Fruit fly (Drosophila melanogaster) whole organism, prepupa: Measurements from ENCODE around the gene CG32284.

Experiments
- CG11902 ChIP-seq: fragments of 200-800 bp; sonication (Bioruptor generic); optimal IDR thresholded peaks from 3 replicates; lab custom pipeline; 2016; ENCODE audit warnings: missing biosample characterization, missing genetic modification characterization
- CG3032 ChIP-seq: fragments of 200-800 bp; optimal IDR thresholded peaks from 2 replicates; lab custom pipeline; 2019; ENCODE audit warnings: missing biosample characterization, mild to moderate bottlenecking, missing genetic modification characterization, moderate library complexity
- CG32006 ChIP-seq: fragments of 200-800 bp; sonication (Bioruptor generic); optimal IDR thresholded peaks from 3 replicates; lab custom pipeline; 2017; ENCODE audit warnings: missing biosample characterization, mild to moderate bottlenecking, missing genetic modification characterization
- CG6163 ChIP-seq: fragments of 200-800 bp; sonication (Bioruptor generic); IDR thresholded peaks from 3 replicates; pipeline ENCODE4 v1.3.6; 2022; ENCODE audit warnings: missing biosample characterization, missing genetic modification characterization
- CG6854 ChIP-seq: fragments of 200-800 bp; sonication (Bioruptor generic); optimal IDR thresholded peaks from 2 replicates; lab custom pipeline; 2017; ENCODE audit warnings: missing biosample characterization, mild to moderate bottlenecking, missing genetic modification characterization
- Eip75B ChIP-seq: fragments of 200-800 bp; sonication (Bioruptor generic); optimal IDR thresholded peaks from 3 replicates; lab custom pipeline; 2016; ENCODE audit warnings: missing biosample characterization, missing genetic modification characterization
- Gug ChIP-seq: fragments of 200-800 bp; sonication (Bioruptor generic); IDR thresholded peaks from 2 replicates; pipeline ENCODE4 v1.3.6; 2022; ENCODE audit warnings: missing biosample characterization, missing genetic modification characterization
- Sox14 ChIP-seq: fragments of 200-800 bp; sonication (Bioruptor generic); optimal IDR thresholded peaks from 3 replicates; lab custom pipeline; 2016; ENCODE audit warnings: missing biosample characterization, missing genetic modification characterization
- fd85E ChIP-seq: fragments of 200-800 bp; sonication (Bioruptor generic); optimal IDR thresholded peaks from 3 replicates; lab custom pipeline; 2016; ENCODE audit warnings: missing biosample characterization, missing genetic modification characterization
- fkh ChIP-seq: fragments of 200-800 bp; sonication (Bioruptor generic); optimal IDR thresholded peaks from 3 replicates; lab custom pipeline; 2017; ENCODE audit warnings: missing biosample characterization, mild to moderate bottlenecking, missing genetic modification characterization, moderate library complexity
- salr ChIP-seq, 2 experiments: fragments of 200-800 bp; sonication (Bioruptor generic); optimal IDR thresholded peaks; 3 replicates each; lab custom pipeline; 2016 to 2018; ENCODE audit warnings: missing biosample characterization in 2 of 2, missing genetic modification characterization in 2 of 2, mild to moderate bottlenecking in 1 of 2
- spab ChIP-seq: fragments of 200-800 bp; sonication (Bioruptor generic); optimal IDR thresholded peaks from 2 replicates; lab custom pipeline; 2017; ENCODE audit warnings: missing biosample characterization, mild to moderate bottlenecking, missing genetic modification characterization, missing genetic modification reagents
- vri ChIP-seq: fragments of 200-800 bp; sonication (Bioruptor generic); optimal IDR thresholded peaks from 3 replicates; lab custom pipeline; 2016; ENCODE audit warnings: missing biosample characterization, mild to moderate bottlenecking, missing genetic modification characterization

- TF ChIP-seq spab (no peak), vri (GFP tag; lab: Kevin White, UChicago) (no peak), CG6854 (no peak), CG11902 (GFP tag; lab: Kevin White, UChicago) (no peak), CG6163 (GFP tag; lab: Robert Waterston, UW) (no peak), CG3032 (tag; lab: Kevin White, UChicago) (no peak), Eip75B (GFP tag; lab: Kevin White, UChicago) (no peak), Sox14 (GFP tag; lab: Kevin White, UChicago) (no peak), CG32006 (no peak), fd85E (GFP tag; lab: Kevin White, UChicago) (no peak), fkh (GFP tag; lab: Kevin White, UChicago) (no peak), Gug (GFP tag; lab: Robert Waterston, UW) (no peak), salr (GFP tag; optimal IDR thresholded peaks at IDR 0.05; lab: Kevin White, UChicago) (no peak)
Measured at dm6 chr3L:3205349-3205748, 18.9 kb downstream of the CG32284 start, which contains the start of gene CG32277.
